Worm (Caenorhabditis elegans) whole organism, L4 larva: ENCODE measurements around the gene atrn-1.

Source experiments
- daf-12 ChIP-seq: fragments of 150-350 bp; optimal IDR thresholded peaks from 2 replicates; lab custom pipeline; 2014; ENCODE audit warnings: missing biosample characterization, missing genetic modification reagents, missing genetic modification characterization
- dmd-8 ChIP-seq: fragments of 200-800 bp; sonication (Bioruptor generic); IDR thresholded peaks from 2 replicates; pipeline ENCODE4 v1.3.6; 2022; ENCODE audit warnings: missing genetic modification characterization, missing compliant biosample characterization
- lin-13 ChIP-seq: fragments of 150-350 bp; optimal IDR thresholded peaks from 2 replicates; lab custom pipeline; 2014; ENCODE audit warnings: missing biosample characterization, missing genetic modification reagents, missing genetic modification characterization
- lin-38 ChIP-seq: fragments of 200-800 bp; sonication (Bioruptor generic); IDR thresholded peaks from 2 replicates; pipeline ENCODE4 v1.3.6; 2022; ENCODE audit warnings: missing genetic modification reagents, missing genetic modification characterization, missing compliant biosample characterization
- lsy-2 ChIP-seq, 2 experiments: fragments of 150-350 bp in 1 of 2; sonication (generic microtip) in 1 of 2; optimal IDR thresholded peaks; 2 replicates each; lab custom pipeline; 2014 to 2017; ENCODE audit warnings: missing biosample characterization in 2 of 2, missing genetic modification characterization in 2 of 2
- nhr-76 ChIP-seq: fragments of 150-350 bp; optimal IDR thresholded peaks from 2 replicates; lab custom pipeline; 2014; ENCODE audit warnings: missing biosample characterization, missing genetic modification characterization
- unc-62 ChIP-seq, 3 experiments: fragments of 150-350 bp in 1 of 3; sonication (generic microtip); optimal IDR thresholded peaks in 2 of 3; peaks in 1 of 3; 1 replicate in 1 of 3; 2 replicates in 2 of 3; lab custom pipeline; 2014 to 2017; ENCODE audit warnings: missing biosample characterization in 3 of 3, missing genetic modification characterization in 3 of 3, missing genetic modification reagents in 3 of 3, missing genotype in 1 of 3

DNA sequence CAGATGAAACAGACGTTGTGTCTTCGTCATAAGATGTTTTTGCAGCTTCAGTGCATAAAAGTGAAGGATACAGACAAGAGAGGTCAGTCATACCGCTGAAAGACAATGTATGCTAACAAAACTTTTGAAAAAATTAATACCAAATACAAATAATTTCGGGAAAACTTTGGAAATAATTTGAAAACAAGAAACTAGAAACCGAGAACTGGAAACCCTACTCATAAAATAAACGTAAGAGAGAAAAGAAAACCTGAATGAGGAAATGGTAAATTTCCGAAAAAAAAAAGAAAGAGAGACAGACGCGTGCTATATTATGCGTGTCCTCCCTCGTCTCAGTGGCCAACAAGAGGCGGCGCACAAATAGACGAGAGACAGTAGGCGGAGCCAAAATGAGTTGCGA, 18.5 kb upstream of the atrn-1 start, which contains the start of gene sox-3:
- no peak for TF ChIP-seq nhr-76 (tag; lab: Kevin White, UChicago)
- TF ChIP-seq daf-12 (tag; lab: Kevin White, UChicago): no peak
- TF ChIP-seq dmd-8 (GFP tag; lab: Robert Waterston, UW): no peak
- no peak for TF ChIP-seq lin-13 (GFP tag; lab: Kevin White, UChicago)
- no peak for TF ChIP-seq unc-62 (GFP tag; optimal IDR thresholded peaks at IDR 0.05 in 1 of 2; lab: Kevin White, UChicago)
- TF ChIP-seq unc-62 (tag; optimal IDR thresholded peaks at IDR 0.05; lab: Kevin White, UChicago): no peak
- TF ChIP-seq lin-38 (GFP tag; lab: Robert Waterston, UW): no peak
- no peak for TF ChIP-seq lsy-2 (tag; optimal IDR thresholded peaks at IDR 0.05; lab: Kevin White, UChicago)
